Fruit fly (Drosophila melanogaster): Measurements from ENCODE around the gene CG43220.
A peak's percentile ranks its signal among the peaks of the same experiment; 100 is the strongest.

The CG43220 gene

DNA sequence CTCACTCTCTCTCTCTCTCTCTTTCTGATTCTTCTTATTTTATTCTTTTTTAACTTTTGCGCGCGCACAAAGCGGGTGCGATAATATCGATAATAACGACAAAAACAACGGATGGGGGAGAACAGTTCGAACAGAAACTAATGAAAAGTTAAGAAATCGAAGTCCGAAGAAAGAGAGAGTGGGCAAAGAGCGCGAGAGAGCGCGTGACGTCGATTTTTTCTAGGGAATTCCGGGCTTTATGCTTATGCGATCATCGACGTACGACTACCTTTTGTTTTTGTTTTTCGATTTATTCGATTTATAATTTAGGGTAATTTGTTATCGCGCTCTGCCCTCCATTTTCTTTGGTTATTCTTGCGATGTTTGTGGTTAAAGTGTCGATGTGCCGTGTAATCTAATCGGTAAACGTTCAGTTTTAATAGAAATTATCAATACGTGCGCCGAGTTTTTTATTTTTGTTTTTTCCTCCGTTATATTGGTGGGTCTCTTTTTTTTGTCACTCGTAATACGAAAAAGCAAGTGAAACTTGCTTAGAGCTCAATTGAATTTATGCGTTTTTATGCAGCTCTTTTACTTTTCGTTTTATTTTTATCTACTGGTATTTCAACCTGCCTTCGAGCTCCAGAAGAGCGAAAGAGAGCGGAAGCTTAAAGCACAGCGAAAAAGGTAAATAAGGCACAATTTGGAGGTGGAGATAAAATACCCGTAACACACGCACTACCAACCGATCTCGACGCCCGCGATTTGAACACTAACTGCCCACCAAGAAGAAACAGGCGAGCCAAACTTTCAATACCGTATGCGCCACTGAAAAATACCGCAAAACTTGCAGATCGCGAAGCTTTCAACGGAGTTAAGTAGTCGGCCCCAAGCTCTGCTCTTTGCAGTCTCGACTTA is 36.5 kb upstream of the CG43220 start, which contains the start of gene dl (continued):
- TF ChIP-seq CG14710 (tag; optimal IDR thresholded peaks at IDR 0.05) (no peak), ham (GFP tag; IDR thresholded peaks at IDR 0.05) (no peak), CG6765 (GFP tag; optimal IDR thresholded peaks at IDR 0.05) (no peak), Doc2 (GFP tag; IDR thresholded peaks at IDR 0.05) (no peak), ewg (GFP tag; optimal IDR thresholded peaks at IDR 0.05) (no peak), CG10565 (GFP tag; optimal IDR thresholded peaks at IDR 0.05) (no peak), CG1832 (GFP tag; optimal IDR thresholded peaks at IDR 0.05) (no peak), HLH54F (GFP tag; optimal IDR thresholded peaks at IDR 0.05) (no peak), CG15011 (GFP tag; optimal IDR thresholded peaks at IDR 0.05) (no peak), CG2889 (GFP tag; IDR thresholded peaks at IDR 0.05) (no peak), Gsc (GFP tag; IDR thresholded peaks at IDR 0.05) (no peak), HmgZ (tag; optimal IDR thresholded peaks at IDR 0.05) (no peak), MESR4 (GFP tag; optimal IDR thresholded peaks at IDR 0.05) (no peak), CG17328 (GFP tag; IDR thresholded peaks at IDR 0.05) (no peak), sim (GFP tag; IDR thresholded peaks at IDR 0.05) (no peak), Six4 (GFP tag; optimal IDR thresholded peaks at IDR 0.05) (no peak), CG18476 (GFP tag; optimal IDR thresholded peaks at IDR 0.05) (no peak), Lim3 (GFP tag; IDR thresholded peaks at IDR 0.05) (no peak), CG15269 (tag; optimal IDR thresholded peaks at IDR 0.05) (no peak), Spps (tag; optimal IDR thresholded peaks at IDR 0.05) (no peak), Nf-YB (GFP tag; optimal IDR thresholded peaks at IDR 0.05) (no peak), CG7556 (GFP tag; optimal IDR thresholded peaks at IDR 0.05) (no peak), CG12155 (GFP tag; optimal IDR thresholded peaks at IDR 0.05) (no peak), Ravus (GFP tag; IDR thresholded peaks at IDR 0.05) (no peak), pnt (GFP tag; optimal IDR thresholded peaks at IDR 0.05) (no peak), wor (GFP tag; IDR thresholded peaks at IDR 0.05) (no peak), jing (GFP tag; optimal IDR thresholded peaks at IDR 0.05) (no peak), NFAT (GFP tag; IDR thresholded peaks at IDR 0.05) (peak; percentile 46; the same call in 1 of the 2 replicates), ap (GFP tag; IDR thresholded peaks at IDR 0.05) (no peak), CG9932 (GFP tag; IDR thresholded peaks at IDR 0.05) (peak; percentile 33; the same call in 1 of the 2 replicates), Taf1 (GFP tag; IDR thresholded peaks at IDR 0.05) (no peak), ERR (GFP tag; optimal IDR thresholded peaks at IDR 0.05) (peak; percentile 1), p53 (GFP tag; optimal IDR thresholded peaks at IDR 0.05) (no peak), CG1529 (GFP tag; optimal IDR thresholded peaks at IDR 0.05) (no peak), az2 (GFP tag; optimal IDR thresholded peaks at IDR 0.05) (no peak), Neu2 (GFP tag; optimal IDR thresholded peaks at IDR 0.05; ENCODE audit: borderline replicate concordance) (no peak), kay (GFP tag; optimal IDR thresholded peaks at IDR 0.05) (no peak), CG31388 (GFP tag; optimal IDR thresholded peaks at IDR 0.05) (no peak), CG33213 (GFP tag; optimal IDR thresholded peaks at IDR 0.05) (no peak), ato (GFP tag; IDR thresholded peaks at IDR 0.05; ENCODE audit: partially characterized antibody) (peak; percentile 35; the same call in 1 of the 2 replicates), mld (GFP tag; IDR thresholded peaks at IDR 0.05; ENCODE audit: partially characterized antibody) (no peak), CG1792 (GFP tag; optimal IDR thresholded peaks at IDR 0.05) (no peak), Oaz (GFP tag; IDR thresholded peaks at IDR 0.05) (no peak), sug (tag; optimal IDR thresholded peaks at IDR 0.05) (no peak), ci (GFP tag; IDR thresholded peaks at IDR 0.05) (peak; percentile 53; the same call in 2 of the 3 replicates), vfl (GFP tag; optimal IDR thresholded peaks at IDR 0.05) (no peak), CG7928 (GFP tag; optimal IDR thresholded peaks at IDR 0.05) (no peak), CG11093 (GFP tag; IDR thresholded peaks at IDR 0.05) (no peak), CG17802 (tag; optimal IDR thresholded peaks at IDR 0.05) (no peak), otp (GFP tag; IDR thresholded peaks at IDR 0.05) (no peak)
